Fruit fly (Drosophila melanogaster) whole organism, embryonic: ENCODE data around the gene Cul5.

ENCODE experiments used
- Antp ChIP-seq: fragments of 200-800 bp; sonication (Bioruptor generic); optimal IDR thresholded peaks from 3 replicates; lab custom pipeline; 2016; ENCODE audit warnings: missing biosample characterization, missing genetic modification characterization
- CG1233 ChIP-seq: fragments of 200-800 bp; sonication (Bioruptor generic); optimal IDR thresholded peaks from 4 replicates; lab custom pipeline; 2018; ENCODE audit warnings: missing biosample characterization, mild to moderate bottlenecking, missing genetic modification characterization
- CG13287 ChIP-seq: fragments of 200-800 bp; sonication (Bioruptor generic); IDR thresholded peaks from 2 replicates; pipeline ENCODE4 v1.3.6; 2022; ENCODE audit warnings: missing biosample characterization, missing genetic modification characterization; ENCODE audit not compliant: partially characterized antibody
- CG13894 ChIP-seq: fragments of 200-800 bp; sonication (Bioruptor generic); optimal IDR thresholded peaks from 3 replicates; lab custom pipeline; 2018; ENCODE audit warnings: missing biosample characterization, mild to moderate bottlenecking, missing genetic modification characterization, moderate library complexity
- CG17568 ChIP-seq: fragments of 200-800 bp; sonication (Bioruptor generic); optimal IDR thresholded peaks from 2 replicates; lab custom pipeline; 2018; ENCODE audit warnings: missing biosample characterization, mild to moderate bottlenecking, missing genetic modification characterization, moderate library complexity
- CG2120 ChIP-seq: fragments of 200-800 bp; sonication (Bioruptor generic); optimal IDR thresholded peaks from 3 replicates; lab custom pipeline; 2016; ENCODE audit warnings: missing biosample characterization, missing genetic modification characterization
- CG30431 ChIP-seq: fragments of 200-800 bp; sonication (Bioruptor generic); optimal IDR thresholded peaks from 2 replicates; lab custom pipeline; 2017; ENCODE audit warnings: missing biosample characterization, missing genetic modification characterization
- CG3065 ChIP-seq: fragments of 200-800 bp; sonication (Bioruptor generic); optimal IDR thresholded peaks from 2 replicates; lab custom pipeline; 2016; ENCODE audit warnings: missing biosample characterization, missing genetic modification characterization
- CG3163 ChIP-seq: fragments of 200-800 bp; sonication (Bioruptor generic); optimal IDR thresholded peaks from 3 replicates; lab custom pipeline; 2016; ENCODE audit warnings: missing biosample characterization, missing genetic modification characterization
- CG34376 ChIP-seq: fragments of 200-800 bp; sonication (Bioruptor generic); optimal IDR thresholded peaks from 2 replicates; lab custom pipeline; 2018; ENCODE audit warnings: missing biosample characterization, mild to moderate bottlenecking, missing genetic modification characterization
- CG43689 ChIP-seq: fragments of 200-800 bp; sonication (Bioruptor generic); IDR thresholded peaks from 2 replicates; pipeline ENCODE4 v1.3.6; 2022; ENCODE audit warnings: missing biosample characterization, missing genetic modification characterization
- CG6813 ChIP-seq: fragments of 200-800 bp; sonication (Bioruptor generic); optimal IDR thresholded peaks from 2 replicates; lab custom pipeline; 2017; ENCODE audit warnings: missing biosample characterization, missing genetic modification characterization, mild to moderate bottlenecking, moderate library complexity, missing genetic modification reagents
- CG7786 ChIP-seq: fragments of 200-800 bp; sonication (Bioruptor generic); optimal IDR thresholded peaks from 2 replicates; lab custom pipeline; 2016; ENCODE audit warnings: missing biosample characterization, missing genetic modification characterization
- CG7839 ChIP-seq: fragments of 200-800 bp; sonication (Bioruptor generic); optimal IDR thresholded peaks from 3 replicates; lab custom pipeline; 2018; ENCODE audit warnings: missing biosample characterization, mild to moderate bottlenecking, missing genetic modification characterization, moderate library complexity
- CG7928 ChIP-seq: fragments of 200-800 bp; sonication (Bioruptor generic); optimal IDR thresholded peaks from 2 replicates; lab custom pipeline; 2017; ENCODE audit warnings: missing biosample characterization, mild to moderate bottlenecking, missing genetic modification characterization
- CG7963 ChIP-seq: fragments of 200-800 bp; sonication (Bioruptor generic); IDR thresholded peaks from 3 replicates; pipeline ENCODE4 v1.3.6; 2022; ENCODE audit warnings: missing biosample characterization, missing genetic modification characterization; ENCODE audit not compliant: partially characterized antibody
- CrebB ChIP-seq: fragments of 200-800 bp; sonication (Bioruptor generic); optimal IDR thresholded peaks from 3 replicates; lab custom pipeline; 2018; ENCODE audit warnings: missing biosample characterization, mild to moderate bottlenecking, missing genetic modification characterization
- Dip2 ChIP-seq: fragments of 200-800 bp; sonication (Bioruptor generic); IDR thresholded peaks from 2 replicates; pipeline ENCODE4 v1.3.6; 2022; ENCODE audit warnings: missing biosample characterization, missing genetic modification characterization
- Fer3 ChIP-seq: fragments of 200-800 bp; sonication (Bioruptor generic); optimal IDR thresholded peaks from 2 replicates; lab custom pipeline; 2018; ENCODE audit warnings: missing biosample characterization, mild to moderate bottlenecking, missing genetic modification characterization, moderate library complexity
- H15 ChIP-seq: fragments of 200-800 bp; sonication (Bioruptor generic); IDR thresholded peaks from 3 replicates; pipeline ENCODE4 v1.3.6; 2022; ENCODE audit warnings: missing biosample characterization, missing genetic modification characterization
- H2.0 ChIP-seq: fragments of 200-800 bp; sonication (Bioruptor generic); IDR thresholded peaks from 2 replicates; pipeline ENCODE4 v1.3.6; 2022; ENCODE audit warnings: missing biosample characterization, missing genetic modification characterization
- HmgZ ChIP-seq: fragments of 200-800 bp; sonication (Bioruptor generic); optimal IDR thresholded peaks from 2 replicates; lab custom pipeline; 2018; ENCODE audit warnings: missing biosample characterization, mild to moderate bottlenecking, missing genetic modification characterization
- Hr39 ChIP-seq: fragments of >200 bp; optimal IDR thresholded peaks from 2 replicates; lab custom pipeline; 2017
- Kr ChIP-seq: fragments of 200-800 bp; sonication (Bioruptor generic); optimal IDR thresholded peaks from 2 replicates; lab custom pipeline; 2017; ENCODE audit warnings: missing biosample characterization, mild to moderate bottlenecking, missing genetic modification characterization
- Lim3 ChIP-seq: fragments of 200-800 bp; sonication (Bioruptor generic); IDR thresholded peaks from 2 replicates; pipeline ENCODE4 v1.3.6; 2022; ENCODE audit warnings: missing biosample characterization, missing genetic modification characterization
- MTF-1 ChIP-seq: fragments of 200-800 bp; sonication (Bioruptor generic); optimal IDR thresholded peaks from 2 replicates; lab custom pipeline; 2018; ENCODE audit warnings: missing biosample characterization, mild to moderate bottlenecking, missing genetic modification characterization, borderline replicate concordance
- Neu2 ChIP-seq: fragments of 200-800 bp; sonication (Bioruptor generic); optimal IDR thresholded peaks from 3 replicates; lab custom pipeline; 2016; ENCODE audit warnings: missing biosample characterization, missing genetic modification characterization, borderline replicate concordance
- Sin3A ChIP-seq: fragments of >200 bp; optimal IDR thresholded peaks from 2 replicates; lab custom pipeline; 2018
- Six4 ChIP-seq: fragments of 200-800 bp; sonication (Bioruptor generic); optimal IDR thresholded peaks from 2 replicates; lab custom pipeline; 2016; ENCODE audit warnings: missing biosample characterization, missing genetic modification characterization
- Ssrp ChIP-seq: fragments of 200-800 bp; sonication (Bioruptor generic); optimal IDR thresholded peaks from 2 replicates; lab custom pipeline; 2018; ENCODE audit warnings: missing biosample characterization, mild to moderate bottlenecking, missing genetic modification characterization, moderate library complexity
- Xrp1 ChIP-seq: fragments of 200-800 bp; sonication (Bioruptor generic); IDR thresholded peaks from 2 replicates; pipeline ENCODE4 v1.3.6; 2022; ENCODE audit warnings: missing biosample characterization, missing genetic modification characterization
- bbx ChIP-seq: fragments of 200-800 bp; sonication (Bioruptor generic); IDR thresholded peaks from 2 replicates; pipeline ENCODE4 v1.3.6; 2022; ENCODE audit warnings: missing biosample characterization, missing genetic modification characterization; ENCODE audit not compliant: partially characterized antibody
- cg ChIP-seq: fragments of 200-800 bp; sonication (Bioruptor generic); optimal IDR thresholded peaks from 3 replicates; lab custom pipeline; 2019; ENCODE audit warnings: missing biosample characterization, mild to moderate bottlenecking, missing genetic modification characterization, moderate library complexity
- chinmo ChIP-seq: fragments of 200-800 bp; sonication (Bioruptor generic); IDR thresholded peaks from 4 replicates; pipeline ENCODE4 v1.3.6; 2022; ENCODE audit warnings: missing biosample characterization, missing genetic modification characterization; ENCODE audit not compliant: partially characterized antibody
- cwo ChIP-seq: fragments of 200-800 bp; sonication (Bioruptor generic); optimal IDR thresholded peaks from 3 replicates; lab custom pipeline; 2017; ENCODE audit warnings: missing biosample characterization, missing genetic modification characterization, mild to moderate bottlenecking, moderate library complexity, missing genetic modification reagents
- dimm ChIP-seq: fragments of 200-800 bp; sonication (Bioruptor generic); IDR thresholded peaks from 2 replicates; pipeline ENCODE4 v1.3.6; 2022; ENCODE audit warnings: missing biosample characterization, missing genetic modification characterization
- eyg ChIP-seq: fragments of 200-800 bp; sonication (Bioruptor generic); optimal IDR thresholded peaks from 3 replicates; lab custom pipeline; 2016; ENCODE audit warnings: missing biosample characterization, missing genetic modification characterization
- ftz-f1 ChIP-seq: fragments of 200-800 bp; sonication (Bioruptor generic); optimal IDR thresholded peaks from 2 replicates; lab custom pipeline; 2016; ENCODE audit warnings: missing biosample characterization, missing genetic modification characterization
- fu2 ChIP-seq: fragments of 200-800 bp; sonication (Bioruptor generic); optimal IDR thresholded peaks from 2 replicates; lab custom pipeline; 2016; ENCODE audit warnings: missing biosample characterization, missing genetic modification characterization
- gce ChIP-seq: fragments of 200-800 bp; sonication (Bioruptor generic); IDR thresholded peaks from 3 replicates; pipeline ENCODE4 v1.3.6; 2022; ENCODE audit warnings: missing biosample characterization, missing genetic modification characterization
- gro ChIP-seq: fragments of 200-800 bp; sonication (Bioruptor generic); optimal IDR thresholded peaks from 2 replicates; lab custom pipeline; 2016; ENCODE audit warnings: missing biosample characterization, missing genetic modification characterization
- knrl ChIP-seq: fragments of 200-800 bp; sonication (Bioruptor generic); IDR thresholded peaks from 3 replicates; pipeline ENCODE4 v1.3.6; 2022; ENCODE audit warnings: missing biosample characterization, missing genetic modification characterization; ENCODE audit not compliant: partially characterized antibody
- prd ChIP-seq, 3 experiments: fragments of >200 bp in 2 of 3; fragments of 200-800 bp in 1 of 3; sonication (Bioruptor generic) in 1 of 3; optimal IDR thresholded peaks in 2 of 3; IDR thresholded peaks in 1 of 3; 2 replicates in 2 of 3; 3 replicates in 1 of 3; pipeline versions ENCODE4 v1.3.6 to Lab custom; 2017 to 2022; ENCODE audit warnings: missing biosample characterization in 1 of 3, missing genetic modification characterization in 1 of 3
- run ChIP-seq: fragments of 200-800 bp; sonication (Bioruptor generic); optimal IDR thresholded peaks from 3 replicates; lab custom pipeline; 2018; ENCODE audit warnings: missing biosample characterization, mild to moderate bottlenecking, missing genetic modification characterization
- sens ChIP-seq: fragments of 200-800 bp; sonication (Bioruptor generic); peaks from one replicate; lab custom pipeline; 2016; ENCODE audit warnings: missing biosample characterization, missing genetic modification characterization
- sima ChIP-seq: fragments of 200-800 bp; sonication (Bioruptor generic); optimal IDR thresholded peaks from 2 replicates; lab custom pipeline; 2016; ENCODE audit warnings: missing biosample characterization, missing genetic modification characterization
- slp2 ChIP-seq: fragments of 200-800 bp; sonication (Bioruptor generic); optimal IDR thresholded peaks from 2 replicates; lab custom pipeline; 2016; ENCODE audit warnings: missing biosample characterization, missing genetic modification characterization
- sug ChIP-seq: fragments of 200-800 bp; optimal IDR thresholded peaks from 2 replicates; lab custom pipeline; 2019; ENCODE audit warnings: missing biosample characterization, mild to moderate bottlenecking, missing genetic modification characterization, moderate library complexity
- tin ChIP-seq: fragments of 200-800 bp; sonication (Bioruptor generic); optimal IDR thresholded peaks from 3 replicates; lab custom pipeline; 2016; ENCODE audit warnings: missing biosample characterization, missing genetic modification characterization
- tio ChIP-seq: fragments of 200-800 bp; sonication (Bioruptor generic); optimal IDR thresholded peaks from 2 replicates; lab custom pipeline; 2017; ENCODE audit warnings: missing biosample characterization, missing genetic modification characterization, inconsistent platforms
- trh ChIP-seq: fragments of 200-800 bp; sonication (Bioruptor generic); optimal IDR thresholded peaks from 2 replicates; lab custom pipeline; 2016; ENCODE audit warnings: missing biosample characterization, missing genetic modification characterization

Gene Cul5

dm6 chr3R:29087302-29087782 lies 24.6 kb upstream of the Cul5 start (continued):
- TF ChIP-seq CG13287 = no peak
- no peak for TF ChIP-seq eyg (GFP tag; lab: Kevin White, UChicago)
- TF ChIP-seq CG7963 (GFP tag; lab: Robert Waterston, UW) = no peak
- TF ChIP-seq sima (GFP tag; lab: Kevin White, UChicago) = no peak
- TF ChIP-seq gro (GFP tag; lab: Kevin White, UChicago) = no peak
- TF ChIP-seq Hr39 (lab: Kevin White, UChicago) = no peak
- TF ChIP-seq chinmo (GFP tag; lab: Robert Waterston, UW) = no peak
- TF ChIP-seq Ssrp (tag; lab: Kevin White, UChicago) = peak; percentile 1
- no peak for TF ChIP-seq MTF-1 (GFP tag; lab: Kevin White, UChicago)
- TF ChIP-seq CG30431 = no peak
- TF ChIP-seq dimm (GFP tag; lab: Robert Waterston, UW) = no peak
- peak; percentile 17 for TF ChIP-seq CG13894 (tag; lab: Kevin White, UChicago)
- no peak for TF ChIP-seq Neu2 (GFP tag; lab: Kevin White, UChicago)
- peak; percentile 57 for TF ChIP-seq cg (GFP tag; lab: Kevin White, UChicago)
- no peak for TF ChIP-seq ftz-f1 (GFP tag; lab: Kevin White, UChicago)
- TF ChIP-seq bbx (GFP tag; lab: Robert Waterston, UW) = peak; percentile 27; the same call in 1 of the 2 replicates
- TF ChIP-seq Kr = no peak
- TF ChIP-seq sug (tag; lab: Kevin White, UChicago) = no peak
- TF ChIP-seq Lim3 (GFP tag; lab: Robert Waterston, UW) = no peak
- TF ChIP-seq Fer3 (tag; lab: Kevin White, UChicago) = no peak
- TF ChIP-seq gce (GFP tag; lab: Robert Waterston, UW) = peak; percentile 53; the same call in 1 of the 3 replicates
- TF ChIP-seq Xrp1 (GFP tag; lab: Robert Waterston, UW) = no peak
- no peak for TF ChIP-seq knrl (GFP tag; lab: Robert Waterston, UW)
- TF ChIP-seq CG3065 = no peak
- TF ChIP-seq CG17568 (GFP tag; lab: Kevin White, UChicago) = peak; percentile 4
- TF ChIP-seq CG1233 = no peak
- TF ChIP-seq fu2 (GFP tag; lab: Kevin White, UChicago) = no peak
- TF ChIP-seq run (tag; lab: Kevin White, UChicago) = no peak
- no peak for TF ChIP-seq CG6813
- TF ChIP-seq cwo (GFP tag; lab: Kevin White, UChicago) = peak; percentile 19
- no peak for TF ChIP-seq CG3163 (GFP tag; lab: Kevin White, UChicago)
- no peak for TF ChIP-seq CrebB (tag; lab: Kevin White, UChicago)
- no peak for TF ChIP-seq CG7928 (GFP tag; lab: Kevin White, UChicago)
- TF ChIP-seq H2.0 (GFP tag; lab: Robert Waterston, UW) = no peak
- no peak for TF ChIP-seq CG34376
- no peak for TF ChIP-seq Dip2 (GFP tag; lab: Robert Waterston, UW)
- TF ChIP-seq Antp (GFP tag; lab: Kevin White, UChicago) = no peak
- no peak for TF ChIP-seq tio
- TF ChIP-seq slp2 (GFP tag; lab: Kevin White, UChicago) = no peak
- no peak for TF ChIP-seq prd (optimal IDR thresholded peaks at IDR 0.05; lab: Kevin White, UChicago)
- no peak for TF ChIP-seq prd (GFP tag; IDR thresholded peaks at IDR 0.05; lab: Robert Waterston, UW)
- no peak for TF ChIP-seq HmgZ
- no peak for TF ChIP-seq Six4 (GFP tag; lab: Kevin White, UChicago)
- no peak for TF ChIP-seq CG7786
- no peak for TF ChIP-seq trh
- TF ChIP-seq CG7839 (tag; lab: Kevin White, UChicago) = no peak
- no peak for TF ChIP-seq tin (GFP tag; lab: Kevin White, UChicago)
- TF ChIP-seq sens (GFP tag; lab: Kevin White, UChicago) = peak; percentile 3
- no peak for TF ChIP-seq CG43689 (GFP tag; lab: Robert Waterston, UW)
- no peak for TF ChIP-seq H15 (GFP tag; lab: Robert Waterston, UW)
- TF ChIP-seq Sin3A (lab: Kevin White, UChicago) = no peak
- no peak for TF ChIP-seq CG2120 (GFP tag; lab: Kevin White, UChicago)
